Worm (Caenorhabditis elegans) whole organism, L1 larva: ENCODE data around the gene cyn-12.

ENCODE experiments used
- C16A3.4 ChIP-seq: fragments of 150-350 bp; optimal IDR thresholded peaks from 2 replicates; lab custom pipeline; 2014; ENCODE audit warnings: missing biosample characterization, missing genetic modification characterization
- C34B4.2 ChIP-seq: sonication (generic microtip); optimal IDR thresholded peaks from 2 replicates; lab custom pipeline; 2017; ENCODE audit warnings: mild to moderate bottlenecking, missing genetic modification characterization, missing compliant biosample characterization
- F16B12.6 ChIP-seq: fragments of 150-350 bp; optimal IDR thresholded peaks from 2 replicates; lab custom pipeline; 2014; ENCODE audit warnings: missing biosample characterization, missing genetic modification characterization
- Y116A8C.19 ChIP-seq: sonication (generic microtip); optimal IDR thresholded peaks from 2 replicates; lab custom pipeline; 2016; ENCODE audit warnings: missing compliant biosample characterization, missing genetic modification characterization, borderline replicate concordance
- ceh-82 ChIP-seq, 3 experiments: fragments of 150-350 bp in 1 of 3; sonication (generic microtip) in 2 of 3; optimal IDR thresholded peaks; 2 replicates each; lab custom pipeline; 2014 to 2017; ENCODE audit warnings: missing biosample characterization in 3 of 3, missing genetic modification characterization in 3 of 3
- ceh-88 ChIP-seq: fragments of 200-800 bp; sonication (Bioruptor generic); IDR thresholded peaks from 2 replicates; pipeline ENCODE4 v1.3.6; 2022; ENCODE audit warnings: missing genetic modification characterization, missing compliant biosample characterization
- ceh-90 ChIP-seq: sonication (generic microtip); optimal IDR thresholded peaks from 2 replicates; lab custom pipeline; 2016; ENCODE audit warnings: missing genetic modification characterization, missing compliant biosample characterization
- ces-1 ChIP-seq: fragments of 150-350 bp; optimal IDR thresholded peaks from 2 replicates; lab custom pipeline; 2014; ENCODE audit warnings: missing biosample characterization, missing genetic modification reagents, missing genetic modification characterization
- dpl-1 ChIP-seq, 3 experiments: fragments of 150-350 bp in 2 of 3; sonication (generic microtip) in 1 of 3; optimal IDR thresholded peaks; 2 replicates each; lab custom pipeline; 2014 to 2017; ENCODE audit warnings: missing biosample characterization in 3 of 3, missing genetic modification characterization in 3 of 3, missing genetic modification reagents in 3 of 3
- efl-1 ChIP-seq, 4 experiments: fragments of 150-350 bp; optimal IDR thresholded peaks in 3 of 4; peaks in 1 of 4; 1 replicate in 1 of 4; 2 replicates in 3 of 4; lab custom pipeline; 2014; ENCODE audit warnings: missing biosample characterization in 2 of 4, missing genetic modification characterization in 2 of 4, missing genetic modification reagents in 2 of 4
- efl-3 ChIP-seq: fragments of 200-800 bp; sonication (Bioruptor generic); optimal IDR thresholded peaks from 2 replicates; lab custom pipeline; 2018; ENCODE audit warnings: mild to moderate bottlenecking, missing genetic modification characterization, missing compliant biosample characterization
- elt-2 ChIP-seq: sonication (generic microtip); optimal IDR thresholded peaks from 2 replicates; lab custom pipeline; 2016; ENCODE audit warnings: missing genetic modification characterization, mild to moderate bottlenecking, inconsistent platforms, missing compliant biosample characterization, missing genetic modification reagents
- ets-5 ChIP-seq: fragments of 200-800 bp; sonication (Bioruptor generic); IDR thresholded peaks from 2 replicates; pipeline ENCODE4 v1.3.6; 2022; ENCODE audit warnings: missing genetic modification characterization, missing compliant biosample characterization
- fkh-8 ChIP-seq: sonication (generic microtip); optimal IDR thresholded peaks from 2 replicates; lab custom pipeline; 2016; ENCODE audit warnings: mild to moderate bottlenecking, missing genetic modification characterization, missing compliant biosample characterization
- hlh-17 ChIP-seq: fragments of 200-800 bp; sonication (Bioruptor generic); optimal IDR thresholded peaks from 2 replicates; lab custom pipeline; 2018; ENCODE audit warnings: missing genetic modification characterization, mild to moderate bottlenecking, missing compliant biosample characterization, moderate library complexity, borderline replicate concordance
- hlh-4 ChIP-seq: sonication (generic microtip); optimal IDR thresholded peaks from 2 replicates; lab custom pipeline; 2016; ENCODE audit warnings: mild to moderate bottlenecking, missing genetic modification characterization, missing compliant biosample characterization
- irx-1 ChIP-seq: sonication (generic microtip); optimal IDR thresholded peaks from 2 replicates; lab custom pipeline; 2016; ENCODE audit warnings: missing genetic modification characterization, missing compliant biosample characterization
- lin-13 ChIP-seq: fragments of 150-350 bp; optimal IDR thresholded peaks from 2 replicates; lab custom pipeline; 2014; ENCODE audit warnings: missing biosample characterization, missing genetic modification reagents, missing genetic modification characterization
- lin-14 ChIP-seq: fragments of 200-800 bp; sonication (Bioruptor generic); optimal IDR thresholded peaks from 2 replicates; lab custom pipeline; 2018; ENCODE audit warnings: mild to moderate bottlenecking, missing genetic modification characterization, moderate library complexity, missing compliant biosample characterization
- lin-15B ChIP-seq: fragments of 150-350 bp; sonication (generic microtip); optimal IDR thresholded peaks from 3 replicates; lab custom pipeline; 2014; ENCODE audit warnings: missing biosample characterization, missing genetic modification characterization
- lin-35 ChIP-seq, 2 experiments: fragments of 150-350 bp; optimal IDR thresholded peaks; 2 replicates each; lab custom pipeline; 2014; ENCODE audit warnings: missing biosample characterization in 2 of 2, missing genetic modification characterization in 2 of 2, missing genetic modification reagents in 2 of 2
- lsy-2 ChIP-seq, 2 experiments: fragments of 150-350 bp; optimal IDR thresholded peaks; 2 replicates each; lab custom pipeline; 2014; ENCODE audit warnings: missing biosample characterization in 2 of 2, missing genetic modification characterization in 2 of 2
- mab-9 ChIP-seq: fragments of 200-800 bp; sonication (Bioruptor generic); IDR thresholded peaks from 2 replicates; pipeline ENCODE4 v1.3.6; 2022; ENCODE audit warnings: missing genetic modification reagents, missing genetic modification characterization, missing compliant biosample characterization
- mdl-1 ChIP-seq, 2 experiments: fragments of 150-350 bp; optimal IDR thresholded peaks; 2 replicates each; lab custom pipeline; 2014 to 2017; ENCODE audit warnings: missing biosample characterization in 2 of 2, missing genetic modification characterization in 2 of 2, inconsistent platforms in 1 of 2
- mef-2 ChIP-seq: fragments of 150-350 bp; optimal IDR thresholded peaks from 2 replicates; lab custom pipeline; 2014; ENCODE audit warnings: missing biosample characterization, missing genetic modification characterization
- nhr-47 ChIP-seq: sonication (generic microtip); optimal IDR thresholded peaks from 2 replicates; lab custom pipeline; 2016; ENCODE audit warnings: mild to moderate bottlenecking, missing genetic modification characterization, moderate library complexity, missing compliant biosample characterization
- nhr-71 ChIP-seq: sonication (generic microtip); optimal IDR thresholded peaks from 2 replicates; lab custom pipeline; 2016; ENCODE audit warnings: mild to moderate bottlenecking, missing genetic modification characterization, moderate library complexity, missing compliant biosample characterization
- nhr-76 ChIP-seq: sonication (generic microtip); optimal IDR thresholded peaks from 2 replicates; lab custom pipeline; 2017; ENCODE audit warnings: missing biosample characterization, missing genetic modification characterization
- nhr-77 ChIP-seq: fragments of 150-350 bp; optimal IDR thresholded peaks from 2 replicates; lab custom pipeline; 2014; ENCODE audit warnings: missing biosample characterization, missing genetic modification characterization
- nhr-84 ChIP-seq: sonication (generic microtip); optimal IDR thresholded peaks from 2 replicates; lab custom pipeline; 2017; ENCODE audit warnings: missing biosample characterization, missing genetic modification characterization
- pqm-1 ChIP-seq: sonication (generic microtip); optimal IDR thresholded peaks from 3 replicates; lab custom pipeline; 2017; ENCODE audit warnings: missing biosample characterization, missing genetic modification characterization
- rnt-1 ChIP-seq: sonication (generic microtip); optimal IDR thresholded peaks from 2 replicates; lab custom pipeline; 2016; ENCODE audit warnings: mild to moderate bottlenecking, missing genetic modification characterization, moderate library complexity, missing compliant biosample characterization
- snpc-4 ChIP-seq: fragments of 150-350 bp; optimal IDR thresholded peaks from 2 replicates; lab custom pipeline; 2014; ENCODE audit warnings: missing biosample characterization, missing genetic modification characterization
- sox-4 ChIP-seq: sonication (generic microtip); optimal IDR thresholded peaks from 2 replicates; lab custom pipeline; 2016; ENCODE audit warnings: missing genetic modification characterization, missing compliant biosample characterization
- sptf-1 ChIP-seq: fragments of 150-350 bp; optimal IDR thresholded peaks from 2 replicates; lab custom pipeline; 2014; ENCODE audit warnings: missing biosample characterization, missing genetic modification characterization
- tbx-2 ChIP-seq: sonication (generic microtip); optimal IDR thresholded peaks from 2 replicates; lab custom pipeline; 2016; ENCODE audit warnings: missing genetic modification characterization, missing compliant biosample characterization
- unc-30 ChIP-seq: sonication (generic microtip); optimal IDR thresholded peaks from 2 replicates; lab custom pipeline; 2017; ENCODE audit warnings: missing biosample characterization, missing genetic modification characterization
- unc-62 ChIP-seq: fragments of 150-350 bp; optimal IDR thresholded peaks from 2 replicates; lab custom pipeline; 2014; ENCODE audit warnings: missing biosample characterization, missing genetic modification reagents, missing genetic modification characterization
- vab-15 ChIP-seq: sonication (generic microtip); optimal IDR thresholded peaks from 2 replicates; lab custom pipeline; 2017; ENCODE audit warnings: missing genotype, mild to moderate bottlenecking, missing genetic modification characterization, missing compliant biosample characterization
- xbp-1 ChIP-seq: sonication (generic microtip); optimal IDR thresholded peaks from 2 replicates; lab custom pipeline; 2016; ENCODE audit warnings: missing genetic modification characterization, missing compliant biosample characterization
- zip-4 ChIP-seq: fragments of 200-800 bp; sonication (Bioruptor generic); optimal IDR thresholded peaks from 2 replicates; lab custom pipeline; 2018; ENCODE audit warnings: mild to moderate bottlenecking, missing genetic modification characterization, moderate library complexity, missing compliant biosample characterization

The cyn-12 gene

ce11 chrIV:7144670-7145257 lies 11.7 kb upstream of the cyn-12 start, which contains the start of gene hecd-1:
hecd-1 (minus strand) TSS chrIV:7144720.
- TF ChIP-seq efl-1 (optimal IDR thresholded peaks at IDR 0.05; lab: Kevin White, UChicago) (peak in 1 of 2 experiments; percentile 29), efl-1 (GFP tag; optimal IDR thresholded peaks at IDR 0.05 in 1 of 2; lab: Kevin White, UChicago) (peak; percentile 32 to 83), dpl-1 (GFP tag; optimal IDR thresholded peaks at IDR 0.05; lab: Kevin White, UChicago) (peak in 2 of 3 experiments; percentile 2 to 44), nhr-71 (no peak), sptf-1 (tag; lab: Kevin White, UChicago) (no peak), F16B12.6 (tag; lab: Kevin White, UChicago) (peak; percentile 26), nhr-76 (tag; lab: Kevin White, UChicago) (no peak), unc-62 (no peak), pqm-1 (tag; lab: Kevin White, UChicago) (no peak), ceh-88 (no peak), ceh-82 (tag; optimal IDR thresholded peaks at IDR 0.05; lab: Kevin White, UChicago) (peak in 1 of 3 experiments; percentile 29), mdl-1 (tag; optimal IDR thresholded peaks at IDR 0.05; lab: Kevin White, UChicago) (peak in 1 of 2 experiments; percentile 46), lin-15B (peak; percentile 16), ets-5 (no peak), lsy-2 (tag; optimal IDR thresholded peaks at IDR 0.05; lab: Kevin White, UChicago) (peak in 1 of 2 experiments; percentile 49), lin-35 (GFP tag; optimal IDR thresholded peaks at IDR 0.05; lab: Kevin White, UChicago) (peak in 1 of 2 experiments; percentile 55), C16A3.4 (tag; lab: Kevin White, UChicago) (peak; percentile 5), hlh-4 (tag; lab: Kevin White, UChicago) (no peak), xbp-1 (peak; percentile 8), nhr-47 (no peak), zip-4 (GFP tag; lab: Kevin White, UChicago) (no peak), snpc-4 (tag; lab: Kevin White, UChicago) (no peak), efl-3 (GFP tag; lab: Kevin White, UChicago) (no peak), sox-4 (tag; lab: Kevin White, UChicago) (no peak), ces-1 (no peak), lin-14 (GFP tag; lab: Kevin White, UChicago) (peak; percentile 76), fkh-8 (tag; lab: Kevin White, UChicago) (peak; percentile 26), irx-1 (no peak), rnt-1 (tag; lab: Kevin White, UChicago) (no peak)

DNA sequence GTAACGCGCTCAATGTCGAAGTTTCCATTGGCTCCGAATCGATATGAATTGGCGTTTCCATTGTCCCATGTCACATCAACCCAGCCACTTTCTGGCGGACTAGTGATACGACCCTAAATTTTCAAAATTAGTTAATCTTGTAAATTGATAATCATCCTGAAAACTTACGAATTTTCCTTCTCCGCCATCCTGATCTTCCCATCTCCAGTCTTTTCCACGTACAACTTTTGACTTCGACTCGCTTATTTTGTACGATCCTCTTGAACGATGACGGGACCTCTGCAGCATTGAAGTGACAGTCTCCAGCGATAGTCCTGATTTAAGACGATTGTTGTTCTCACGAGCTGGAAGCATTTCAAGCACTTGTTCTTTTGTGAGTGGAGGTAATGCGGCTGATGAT lies 6.1 kb upstream of the cyn-12 start:
- no peak for TF ChIP-seq nhr-77
- no peak for TF ChIP-seq vab-15
- TF ChIP-seq mef-2 (tag; lab: Kevin White, UChicago): no peak
- no peak for TF ChIP-seq mab-9
- TF ChIP-seq, all 84 proteins: peak for 0

DNA sequence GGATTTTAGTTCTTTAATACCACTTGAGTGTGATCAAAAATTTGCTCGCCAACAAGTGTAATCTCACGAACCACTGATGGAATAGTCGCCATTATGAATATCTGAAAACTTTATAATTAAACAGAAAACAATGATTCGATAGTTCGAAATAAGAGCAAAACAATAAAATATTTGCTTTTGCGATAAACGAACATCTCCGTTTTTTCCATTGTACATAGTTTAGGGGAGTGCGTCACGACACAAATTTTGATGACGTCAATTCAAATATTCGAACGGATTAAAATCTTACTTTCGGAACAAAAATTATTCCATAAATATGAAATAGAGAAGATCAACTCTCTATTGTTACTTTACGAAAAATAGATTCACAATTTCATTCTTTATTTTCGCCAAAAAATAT lies 966 bp upstream of the cyn-12 start, which contains the start of gene mutd-1:
mutd-1 (minus strand) TSS at position 101 of the 400 bp plus-strand sequence.
- no peak for TF ChIP-seq mef-2 (tag; lab: Kevin White, UChicago)
- TF ChIP-seq unc-62: no peak
- TF ChIP-seq lin-13 (GFP tag; lab: Kevin White, UChicago): no peak
- TF ChIP-seq hlh-17 (GFP tag; lab: Kevin White, UChicago): no peak
- TF ChIP-seq Y116A8C.19 (tag; lab: Kevin White, UChicago): no peak
- no peak for TF ChIP-seq F16B12.6 (tag; lab: Kevin White, UChicago)
- no peak for TF ChIP-seq ceh-90 (tag; lab: Kevin White, UChicago)
- no peak for TF ChIP-seq elt-2 (tag; lab: Kevin White, UChicago)
- no peak for TF ChIP-seq nhr-84 (tag; lab: Kevin White, UChicago)
- TF ChIP-seq C34B4.2 (tag; lab: Kevin White, UChicago): no peak
- no peak for TF ChIP-seq tbx-2 (tag; lab: Kevin White, UChicago)
- no peak for TF ChIP-seq hlh-4 (tag; lab: Kevin White, UChicago)
- no peak for TF ChIP-seq unc-30 (tag; lab: Kevin White, UChicago)
